Fruit fly (Drosophila melanogaster): ENCODE data around the gene otu.

dm6 chrX:8489485-8489970, at the start of gene otu:
- TF ChIP-seq pdm3 (GFP tag; optimal IDR thresholded peaks at IDR 0.05) (no peak), CG6163 (GFP tag; IDR thresholded peaks at IDR 0.05) (no peak), CG9139 (GFP tag; optimal IDR thresholded peaks at IDR 0.05) (no peak), Eip93F (GFP tag; optimal IDR thresholded peaks at IDR 0.05) (no peak), Gug (GFP tag; IDR thresholded peaks at IDR 0.05) (no peak)
